Worm (Caenorhabditis elegans): Measurements from ENCODE around the gene F54A3.6.

- no peak for TF ChIP-seq pha-4 (tag; optimal IDR thresholded peaks at IDR 0.05)
- no peak for TF ChIP-seq ceh-83 (GFP tag; optimal IDR thresholded peaks at IDR 0.05)
- TF ChIP-seq nhr-2 (tag; optimal IDR thresholded peaks at IDR 0.05), result no peak
- no peak for TF ChIP-seq unc-39 (tag; optimal IDR thresholded peaks at IDR 0.05)
- TF ChIP-seq nhr-12 (tag; optimal IDR thresholded peaks at IDR 0.05), result no peak
Measured at ce11 chrII:2186730-2187129, 45.5 kb downstream of the F54A3.6 start.
